Fruit fly (Drosophila melanogaster) ovary, adult (tissue): ENCODE measurements around the gene CG14607.

Experiments used
- CG17801 ChIP-seq: fragments of 200-800 bp; optimal IDR thresholded peaks from 2 replicates; lab custom pipeline; 2019; ENCODE audit warnings: missing biosample characterization, mild to moderate bottlenecking, missing genetic modification characterization, moderate library complexity; ENCODE audit not compliant: partially characterized antibody

The CG14607 gene

DNA sequence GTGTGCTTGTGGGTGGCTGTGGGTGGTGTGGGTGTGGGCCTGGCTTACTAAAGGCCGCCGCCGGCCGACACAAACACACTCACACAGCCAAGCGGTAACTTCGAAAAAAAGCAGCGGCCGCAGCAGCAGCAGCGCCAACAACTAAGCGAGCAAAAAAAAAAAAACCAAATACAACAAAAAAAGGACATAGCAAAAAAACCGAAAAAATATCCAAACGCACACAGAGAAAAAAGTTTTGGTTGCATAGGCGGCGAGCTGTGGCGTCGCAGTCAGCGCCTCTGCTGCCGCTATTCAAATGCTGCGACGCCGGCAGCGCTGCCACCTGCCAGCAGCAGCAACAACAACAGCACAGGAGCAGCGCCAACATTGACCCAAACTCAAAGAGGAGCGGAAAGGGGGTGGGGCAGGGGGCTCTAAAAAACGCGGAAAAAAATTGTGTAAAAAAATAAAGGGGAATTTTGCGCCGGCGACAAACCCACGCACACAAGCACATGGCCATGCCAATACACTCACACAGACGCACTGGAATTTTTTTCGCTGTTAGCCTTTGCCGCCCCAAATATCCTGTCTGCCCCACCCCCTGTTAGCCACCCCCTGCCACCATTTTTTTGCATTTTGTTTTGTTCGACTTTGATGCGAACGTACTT is 40.8 kb downstream of the CG14607 start:
- no peak for TF ChIP-seq CG17801 (GFP tag; lab: Kevin White, UChicago)

DNA sequence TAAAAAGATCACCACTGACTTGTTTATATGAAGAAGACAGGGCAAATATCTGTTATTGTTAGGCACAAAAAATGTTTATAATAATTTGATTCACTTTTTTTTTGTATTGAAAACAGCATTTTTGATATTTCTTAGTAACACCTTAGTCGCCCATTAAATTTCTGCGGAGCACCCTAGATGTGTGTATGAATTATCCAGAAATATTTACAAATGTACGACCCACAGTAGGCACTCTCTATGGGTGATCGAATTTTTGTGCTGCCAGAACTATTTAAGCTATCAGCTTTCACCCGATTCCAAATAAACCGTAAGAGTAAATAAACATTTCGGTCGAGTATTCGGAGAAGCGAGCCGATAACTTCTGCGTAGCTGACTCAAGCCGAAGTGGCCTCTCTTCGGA is 44.1 kb downstream of the CG14607 start, which contains the start of gene RacGAP84C:
Gene RacGAP84C, plus strand, starts transcription at position 301 of the 400 bp plus-strand sequence.
- no peak for TF ChIP-seq CG17801 (GFP tag; lab: Kevin White, UChicago)
